Worm (Caenorhabditis elegans) whole organism, L3 larva: Measurements from ENCODE around the gene F52E4.5.
A peak's percentile ranks its signal among the peaks of the same experiment; 100 is the strongest.

Source experiments
- R02D3.7 ChIP-seq: fragments of 150-350 bp; optimal IDR thresholded peaks from 2 replicates; lab custom pipeline; 2014; ENCODE audit warnings: missing biosample characterization, missing genetic modification characterization
- ZK546.5 ChIP-seq: sonication (generic microtip); optimal IDR thresholded peaks from 2 replicates; lab custom pipeline; 2017; ENCODE audit warnings: missing biosample characterization, missing genetic modification characterization
- aly-2 ChIP-seq: fragments of 150-350 bp; optimal IDR thresholded peaks from 2 replicates; lab custom pipeline; 2014; ENCODE audit warnings: missing biosample characterization, missing genetic modification characterization
- ama-1 ChIP-seq: fragments of 150-350 bp; optimal IDR thresholded peaks from 2 replicates; lab custom pipeline; 2018
- ceh-16 ChIP-seq: sonication (generic microtip); optimal IDR thresholded peaks from 2 replicates; lab custom pipeline; 2017; ENCODE audit warnings: missing biosample characterization, missing genetic modification characterization
- ceh-28 ChIP-seq: fragments of 150-350 bp; optimal IDR thresholded peaks from 2 replicates; lab custom pipeline; 2014; ENCODE audit warnings: missing biosample characterization, missing genetic modification reagents, missing genetic modification characterization
- ceh-82 ChIP-seq: fragments of 150-350 bp; optimal IDR thresholded peaks from 2 replicates; lab custom pipeline; 2014; ENCODE audit warnings: missing biosample characterization, missing genetic modification characterization
- ceh-9 ChIP-seq: sonication (generic microtip); optimal IDR thresholded peaks from 2 replicates; lab custom pipeline; 2018; ENCODE audit warnings: missing biosample characterization, missing genetic modification characterization
- daf-12 ChIP-seq: fragments of 150-350 bp; optimal IDR thresholded peaks from 2 replicates; lab custom pipeline; 2014; ENCODE audit warnings: missing biosample characterization, missing genetic modification reagents, missing genetic modification characterization
- egl-27 ChIP-seq: sonication (generic microtip); optimal IDR thresholded peaks from 4 replicates; lab custom pipeline; 2017; ENCODE audit warnings: missing biosample characterization, missing genetic modification reagents, missing genetic modification characterization
- egl-5 ChIP-seq: fragments of 150-350 bp; optimal IDR thresholded peaks from 2 replicates; lab custom pipeline; 2017; ENCODE audit warnings: missing biosample characterization, missing genetic modification reagents, missing genetic modification characterization, inconsistent platforms
- elt-1 ChIP-seq: fragments of 150-350 bp; optimal IDR thresholded peaks from 2 replicates; lab custom pipeline; 2014; ENCODE audit warnings: missing biosample characterization, missing genetic modification characterization
- elt-2 ChIP-seq: sonication (generic microtip); optimal IDR thresholded peaks from 2 replicates; lab custom pipeline; 2016; ENCODE audit warnings: missing genetic modification reagents, mild to moderate bottlenecking, missing genetic modification characterization, missing compliant biosample characterization
- elt-3 ChIP-seq, 3 experiments: fragments of 150-350 bp in 1 of 3; sonication (generic microtip) in 2 of 3; optimal IDR thresholded peaks; 2 replicates in 2 of 3; 4 replicates in 1 of 3; lab custom pipeline; 2014 to 2017; ENCODE audit warnings: missing biosample characterization in 3 of 3, missing genetic modification characterization in 3 of 3
- eor-1 ChIP-seq, 2 experiments: fragments of 150-350 bp; optimal IDR thresholded peaks; 2 replicates each; lab custom pipeline; 2014 to 2018; ENCODE audit warnings: missing biosample characterization in 2 of 2, missing genetic modification characterization in 2 of 2
- fkh-10 ChIP-seq: sonication (generic microtip); optimal IDR thresholded peaks from 2 replicates; lab custom pipeline; 2017; ENCODE audit warnings: missing biosample characterization, missing genetic modification reagents, missing genetic modification characterization
- fkh-2 ChIP-seq: fragments of 150-350 bp; optimal IDR thresholded peaks from 2 replicates; lab custom pipeline; 2014; ENCODE audit warnings: missing biosample characterization, missing genetic modification reagents, missing genetic modification characterization
- fos-1 ChIP-seq: fragments of 150-350 bp; optimal IDR thresholded peaks from 2 replicates; lab custom pipeline; 2014; ENCODE audit warnings: missing biosample characterization, missing genetic modification characterization
- hmg-11 ChIP-seq: sonication (generic microtip); optimal IDR thresholded peaks from 2 replicates; lab custom pipeline; 2016; ENCODE audit warnings: missing genetic modification characterization, missing compliant biosample characterization
- jun-1 ChIP-seq: fragments of 150-350 bp; optimal IDR thresholded peaks from 2 replicates; lab custom pipeline; 2014; ENCODE audit warnings: missing biosample characterization, missing genetic modification reagents, missing genetic modification characterization
- lin-15B ChIP-seq: fragments of 150-350 bp; optimal IDR thresholded peaks from 2 replicates; lab custom pipeline; 2014; ENCODE audit warnings: missing biosample characterization, missing genetic modification characterization
- lin-39 ChIP-seq: fragments of 150-350 bp; optimal IDR thresholded peaks from 2 replicates; lab custom pipeline; 2018; ENCODE audit warnings: missing biosample characterization, missing genetic modification reagents, missing genetic modification characterization
- lsy-12 ChIP-seq: sonication (generic microtip); optimal IDR thresholded peaks from 2 replicates; lab custom pipeline; 2016; ENCODE audit warnings: mild to moderate bottlenecking, missing genetic modification characterization, missing compliant biosample characterization
- mdl-1 ChIP-seq: fragments of 150-350 bp; optimal IDR thresholded peaks from 2 replicates; lab custom pipeline; 2014; ENCODE audit warnings: missing biosample characterization, missing genetic modification characterization
- mml-1 ChIP-seq: fragments of 150-350 bp; sonication (generic microtip); optimal IDR thresholded peaks from 3 replicates; lab custom pipeline; 2014; ENCODE audit warnings: missing biosample characterization, missing genetic modification characterization
- nfya-1 ChIP-seq: sonication (generic microtip); optimal IDR thresholded peaks from 2 replicates; lab custom pipeline; 2017; ENCODE audit warnings: missing genetic modification characterization, mild to moderate bottlenecking, missing compliant biosample characterization, antibody characterized with exemption, moderate library complexity; ENCODE audit not compliant: insufficient read depth
- nhr-11 ChIP-seq: fragments of 150-350 bp; optimal IDR thresholded peaks from 2 replicates; lab custom pipeline; 2014; ENCODE audit warnings: missing biosample characterization, missing genetic modification characterization
- nhr-12 ChIP-seq: fragments of 150-350 bp; optimal IDR thresholded peaks from 2 replicates; lab custom pipeline; 2014; ENCODE audit warnings: missing biosample characterization, missing genetic modification characterization
- nhr-23 ChIP-seq: fragments of 150-350 bp; optimal IDR thresholded peaks from 2 replicates; lab custom pipeline; 2014; ENCODE audit warnings: missing biosample characterization, missing genetic modification reagents, missing genetic modification characterization
- nhr-237 ChIP-seq: fragments of 150-350 bp; optimal IDR thresholded peaks from 2 replicates; lab custom pipeline; 2014; ENCODE audit warnings: missing biosample characterization, missing genetic modification characterization
- nhr-25 ChIP-seq: sonication (generic microtip); optimal IDR thresholded peaks from 2 replicates; lab custom pipeline; 2017; ENCODE audit warnings: missing biosample characterization, missing genetic modification characterization
- nhr-28 ChIP-seq: fragments of 150-350 bp; optimal IDR thresholded peaks from 2 replicates; lab custom pipeline; 2014; ENCODE audit warnings: missing biosample characterization, missing genetic modification characterization
- nhr-43 ChIP-seq: sonication (generic microtip); optimal IDR thresholded peaks from 2 replicates; lab custom pipeline; 2016; ENCODE audit warnings: mild to moderate bottlenecking, missing genetic modification characterization, missing compliant biosample characterization; ENCODE audit not compliant: poor library complexity, severe bottlenecking
- nhr-67 ChIP-seq: fragments of 150-350 bp; optimal IDR thresholded peaks from 2 replicates; lab custom pipeline; 2014; ENCODE audit warnings: missing biosample characterization, missing genetic modification characterization
- nhr-76 ChIP-seq: fragments of 150-350 bp; sonication (generic microtip); optimal IDR thresholded peaks from 5 replicates; lab custom pipeline; 2014; ENCODE audit warnings: missing biosample characterization, missing genetic modification characterization
- nhr-77 ChIP-seq: fragments of 150-350 bp; optimal IDR thresholded peaks from 2 replicates; lab custom pipeline; 2014; ENCODE audit warnings: missing biosample characterization, missing genetic modification characterization
- pha-4 ChIP-seq: fragments of 150-350 bp; optimal IDR thresholded peaks from 2 replicates; lab custom pipeline; 2014; ENCODE audit warnings: missing biosample characterization, missing genetic modification reagents, missing genetic modification characterization
- pqm-1 ChIP-seq: fragments of 150-350 bp; optimal IDR thresholded peaks from 2 replicates; lab custom pipeline; 2017; ENCODE audit warnings: missing biosample characterization, missing genetic modification characterization, inconsistent platforms
- sea-2 ChIP-seq: fragments of 150-350 bp; sonication (generic microtip); optimal IDR thresholded peaks from 4 replicates; lab custom pipeline; 2014; ENCODE audit warnings: missing biosample characterization, missing genetic modification reagents, missing genetic modification characterization
- skn-1 ChIP-seq: fragments of 150-350 bp; optimal IDR thresholded peaks from 2 replicates; lab custom pipeline; 2014; ENCODE audit warnings: missing biosample characterization, missing genetic modification characterization
- snpc-4 ChIP-seq: fragments of 150-350 bp; optimal IDR thresholded peaks from 2 replicates; lab custom pipeline; 2014; ENCODE audit warnings: missing biosample characterization, missing genetic modification characterization
- tbx-2 ChIP-seq: sonication (generic microtip); optimal IDR thresholded peaks from 2 replicates; lab custom pipeline; 2016; ENCODE audit warnings: mild to moderate bottlenecking, missing genetic modification characterization, missing compliant biosample characterization
- unc-39 ChIP-seq: sonication (generic microtip); optimal IDR thresholded peaks from 4 replicates; lab custom pipeline; 2017; ENCODE audit warnings: missing biosample characterization, missing genetic modification characterization
- unc-62 ChIP-seq: fragments of 150-350 bp; sonication (generic microtip); optimal IDR thresholded peaks from 4 replicates; lab custom pipeline; 2014; ENCODE audit warnings: missing biosample characterization, missing genetic modification reagents, missing genetic modification characterization
- zag-1 ChIP-seq: fragments of 150-350 bp; optimal IDR thresholded peaks from 2 replicates; lab custom pipeline; 2014; ENCODE audit warnings: missing biosample characterization, missing genetic modification characterization
- ztf-11 ChIP-seq: fragments of 150-350 bp; optimal IDR thresholded peaks from 2 replicates; lab custom pipeline; 2014; ENCODE audit warnings: missing biosample characterization, missing genetic modification characterization
- ztf-4 ChIP-seq: fragments of 150-350 bp; optimal IDR thresholded peaks from 2 replicates; lab custom pipeline; 2014; ENCODE audit warnings: missing biosample characterization, missing genetic modification characterization

The F52E4.5 gene

DNA sequence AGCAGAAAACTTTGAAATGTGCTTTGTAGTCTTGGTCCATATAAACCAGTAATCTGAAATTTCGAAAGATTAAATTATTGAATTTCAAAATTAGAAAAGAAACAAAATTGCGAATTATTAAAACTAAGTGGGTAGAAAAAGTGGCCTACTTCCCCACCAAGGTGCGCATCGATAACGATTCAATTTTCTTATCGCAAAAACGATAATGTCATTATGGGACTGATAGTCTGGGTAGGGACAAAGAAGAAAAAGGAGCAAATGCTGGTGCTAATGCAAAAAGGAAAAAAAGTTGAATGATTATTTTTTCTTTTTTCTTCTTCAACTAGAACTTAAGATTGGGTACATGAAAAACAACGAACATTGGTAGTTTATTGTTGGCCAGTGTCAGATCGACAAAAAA lies 23.4 kb upstream of the F52E4.5 start, which contains the start of gene gpcp-1:
Gene gpcp-1 (minus strand): TSS at position 53 of the 400 bp plus-strand sequence.
- TF ChIP-seq pha-4 (tag; lab: Kevin White, UChicago) (peak; percentile 20), pqm-1 (tag; lab: Kevin White, UChicago) (peak; percentile 61), jun-1 (tag; lab: Kevin White, UChicago) (no peak), elt-2 (peak; percentile 91), sea-2 (GFP tag; lab: Kevin White, UChicago) (no peak)

- TF ChIP-seq mdl-1 (tag; lab: Kevin White, UChicago) (no peak), nfya-1 (tag; lab: Kevin White, UChicago) (peak; percentile 9), elt-2 (no peak), hmg-11 (tag; lab: Kevin White, UChicago) (no peak), lsy-12 (tag; lab: Kevin White, UChicago) (no peak)
- TF ChIP-seq, all 47 proteins: peak for 1
These were observed 21.5 kb upstream of the F52E4.5 start for ce11 chrX:3108603-3109002.

DNA sequence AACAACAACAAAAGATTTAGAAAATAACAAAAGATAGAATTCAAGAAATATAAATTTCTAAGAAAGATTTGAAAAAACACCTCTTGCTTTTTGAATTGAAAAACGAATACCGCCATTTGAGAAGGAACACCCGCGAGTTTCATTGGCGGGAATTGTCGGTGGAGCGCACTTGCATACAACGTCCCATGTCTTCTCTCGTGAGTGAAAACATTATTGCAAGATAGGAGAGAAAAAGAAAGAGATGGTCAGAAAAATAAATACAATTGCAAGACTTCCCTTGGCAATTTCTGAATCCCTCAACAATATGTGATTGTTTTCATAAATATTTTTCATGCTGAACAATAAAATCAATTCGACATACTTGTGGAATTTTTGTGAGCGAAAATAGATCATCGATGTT lies 19.0 kb upstream of the F52E4.5 start, which contains the start of gene K10B3.5:
Gene K10B3.5 (minus strand): TSS at position 343 of the 400 bp plus-strand sequence.
- TF ChIP-seq mdl-1 (tag; lab: Kevin White, UChicago): no peak
- no peak for TF ChIP-seq ceh-82 (tag; lab: Kevin White, UChicago)
- no peak for TF ChIP-seq nhr-237 (tag; lab: Kevin White, UChicago)
- TF ChIP-seq nhr-76 (tag; lab: Kevin White, UChicago): no peak
- no peak for TF ChIP-seq lsy-12 (tag; lab: Kevin White, UChicago)
- no peak for TF ChIP-seq unc-62 (GFP tag; lab: Kevin White, UChicago)
- no peak for TF ChIP-seq ZK546.5
- peak; percentile 33 for TF ChIP-seq ama-1 (lab: Kevin White, UChicago)
- TF ChIP-seq elt-3 (tag; optimal IDR thresholded peaks at IDR 0.05; lab: Kevin White, UChicago): no peak
- no peak for TF ChIP-seq ceh-16
- TF ChIP-seq fos-1: no peak
- TF ChIP-seq ceh-9 (tag; lab: Kevin White, UChicago): no peak
- peak; percentile 11 for TF ChIP-seq pqm-1 (tag; lab: Kevin White, UChicago)
- TF ChIP-seq jun-1 (tag; lab: Kevin White, UChicago): no peak
- TF ChIP-seq fkh-2 (tag; lab: Kevin White, UChicago): no peak
- no peak for TF ChIP-seq ceh-28 (tag; lab: Kevin White, UChicago)
- no peak for TF ChIP-seq nhr-67
- no peak for TF ChIP-seq ztf-4 (tag; lab: Kevin White, UChicago)
- peak; percentile 54 for TF ChIP-seq nhr-23 (tag; lab: Kevin White, UChicago)
- peak; percentile 46 for TF ChIP-seq nhr-43
- no peak for TF ChIP-seq tbx-2 (tag; lab: Kevin White, UChicago)
- TF ChIP-seq sea-2 (GFP tag; lab: Kevin White, UChicago): no peak
- TF ChIP-seq lin-39 (tag; lab: Kevin White, UChicago): peak; percentile 77
- peak; percentile 65 for TF ChIP-seq hmg-11 (tag; lab: Kevin White, UChicago)
- no peak for TF ChIP-seq egl-27
- peak; percentile 4 for TF ChIP-seq skn-1
- TF ChIP-seq pha-4 (tag; lab: Kevin White, UChicago): peak; percentile 87
- no peak for TF ChIP-seq mml-1 (tag; lab: Kevin White, UChicago)
- TF ChIP-seq daf-12 (tag; lab: Kevin White, UChicago): no peak
- TF ChIP-seq snpc-4: peak; percentile 78
- TF ChIP-seq elt-2: peak; percentile 50
- no peak for TF ChIP-seq nhr-77
- TF ChIP-seq ztf-11 (tag; lab: Kevin White, UChicago): no peak
- no peak for TF ChIP-seq fkh-10 (GFP tag; lab: Kevin White, UChicago)
- no peak for TF ChIP-seq elt-1 (tag; lab: Kevin White, UChicago)
- no peak for TF ChIP-seq nhr-12 (tag; lab: Kevin White, UChicago)
- TF ChIP-seq egl-5 (tag; lab: Kevin White, UChicago): peak; percentile 73
- TF ChIP-seq zag-1 (tag; lab: Kevin White, UChicago): no peak
- peak; percentile 81 for TF ChIP-seq nhr-25
- TF ChIP-seq nhr-28 (tag; lab: Kevin White, UChicago): no peak
- TF ChIP-seq aly-2 (tag; lab: Kevin White, UChicago): no peak
- TF ChIP-seq lin-15B (tag; lab: Kevin White, UChicago): peak; percentile 47
- no peak for TF ChIP-seq eor-1 (tag; optimal IDR thresholded peaks at IDR 0.05; lab: Kevin White, UChicago)
- TF ChIP-seq unc-39 (tag; lab: Kevin White, UChicago): no peak
- no peak for TF ChIP-seq R02D3.7 (tag; lab: Kevin White, UChicago)
- TF ChIP-seq nfya-1 (tag; lab: Kevin White, UChicago): peak; percentile 73
- TF ChIP-seq nhr-11 (tag; lab: Kevin White, UChicago): no peak
